Fruit fly (Drosophila melanogaster) whole organism, embryonic: Measurements from ENCODE around the gene CG3777.

Experiments used
- Aef1 ChIP-seq: fragments of 200-800 bp; sonication (Bioruptor generic); IDR thresholded peaks from 3 replicates; pipeline ENCODE4 v1.3.6; 2022; ENCODE audit warnings: missing biosample characterization, missing genetic modification characterization
- Asciz ChIP-seq: fragments of 200-800 bp; sonication (Bioruptor generic); optimal IDR thresholded peaks from 2 replicates; lab custom pipeline; 2017; ENCODE audit warnings: missing biosample characterization, mild to moderate bottlenecking, missing genetic modification characterization, missing genetic modification reagents
- Atf3 ChIP-seq: fragments of 200-800 bp; sonication (Bioruptor generic); optimal IDR thresholded peaks from 3 replicates; lab custom pipeline; 2016; ENCODE audit warnings: missing biosample characterization, missing genetic modification characterization
- CG10565 ChIP-seq: fragments of 200-800 bp; sonication (Bioruptor generic); optimal IDR thresholded peaks from 3 replicates; lab custom pipeline; 2016; ENCODE audit warnings: missing biosample characterization, mild to moderate bottlenecking, missing genetic modification characterization
- CG11398 ChIP-seq: fragments of 200-800 bp; sonication (Bioruptor generic); optimal IDR thresholded peaks from 2 replicates; lab custom pipeline; 2016; ENCODE audit warnings: missing biosample characterization, missing genetic modification characterization
- CG11504 ChIP-seq: fragments of 200-800 bp; sonication (Bioruptor generic); optimal IDR thresholded peaks from 3 replicates; lab custom pipeline; 2019; ENCODE audit warnings: missing biosample characterization, mild to moderate bottlenecking, missing genetic modification characterization, moderate library complexity
- CG11695 ChIP-seq: fragments of 200-800 bp; sonication (Bioruptor generic); IDR thresholded peaks from 3 replicates; pipeline ENCODE4 v1.3.6; 2022; ENCODE audit warnings: missing biosample characterization, missing genetic modification characterization
- CG12071 ChIP-seq: fragments of 200-800 bp; sonication (Bioruptor generic); optimal IDR thresholded peaks from 3 replicates; lab custom pipeline; 2018; ENCODE audit warnings: missing biosample characterization, mild to moderate bottlenecking, missing genetic modification characterization
- CG13287 ChIP-seq: fragments of 200-800 bp; sonication (Bioruptor generic); IDR thresholded peaks from 2 replicates; pipeline ENCODE4 v1.3.6; 2022; ENCODE audit warnings: missing biosample characterization, missing genetic modification characterization; ENCODE audit not compliant: partially characterized antibody
- CG13424 ChIP-seq: fragments of 200-800 bp; sonication (Bioruptor generic); optimal IDR thresholded peaks from 2 replicates; lab custom pipeline; 2019; ENCODE audit warnings: missing biosample characterization, mild to moderate bottlenecking, missing genetic modification characterization, moderate library complexity
- CG15269 ChIP-seq: fragments of 200-800 bp; sonication (Bioruptor generic); optimal IDR thresholded peaks from 2 replicates; lab custom pipeline; 2018; ENCODE audit warnings: missing biosample characterization, mild to moderate bottlenecking, missing genetic modification characterization, moderate library complexity
- CG2202 ChIP-seq: fragments of 200-800 bp; sonication (Bioruptor generic); optimal IDR thresholded peaks from 2 replicates; lab custom pipeline; 2018; ENCODE audit warnings: missing biosample characterization, mild to moderate bottlenecking, missing genetic modification characterization
- CG31388 ChIP-seq: fragments of 200-800 bp; sonication (Bioruptor generic); optimal IDR thresholded peaks from 2 replicates; lab custom pipeline; 2016; ENCODE audit warnings: missing biosample characterization, missing genetic modification characterization
- CG3281 ChIP-seq: fragments of 200-800 bp; sonication (Bioruptor generic); optimal IDR thresholded peaks from 3 replicates; lab custom pipeline; 2017; ENCODE audit warnings: missing biosample characterization, mild to moderate bottlenecking, missing genetic modification characterization
- CG34376 ChIP-seq: fragments of 200-800 bp; sonication (Bioruptor generic); optimal IDR thresholded peaks from 2 replicates; lab custom pipeline; 2018; ENCODE audit warnings: missing biosample characterization, mild to moderate bottlenecking, missing genetic modification characterization
- CG4854 ChIP-seq: fragments of 200-800 bp; sonication (Bioruptor generic); optimal IDR thresholded peaks from 2 replicates; lab custom pipeline; 2016; ENCODE audit warnings: missing biosample characterization, missing genetic modification characterization, inconsistent platforms
- CG6689 ChIP-seq: fragments of 200-800 bp; sonication (Bioruptor generic); IDR thresholded peaks from 2 replicates; pipeline ENCODE4 v1.3.6; 2022; ENCODE audit warnings: missing biosample characterization, missing genetic modification characterization
- CG7839 ChIP-seq: fragments of 200-800 bp; sonication (Bioruptor generic); optimal IDR thresholded peaks from 3 replicates; lab custom pipeline; 2018; ENCODE audit warnings: missing biosample characterization, mild to moderate bottlenecking, missing genetic modification characterization, moderate library complexity
- CG8388 ChIP-seq: fragments of 200-800 bp; sonication (Bioruptor generic); optimal IDR thresholded peaks from 2 replicates; lab custom pipeline; 2019; ENCODE audit warnings: missing biosample characterization, mild to moderate bottlenecking, missing genetic modification characterization, moderate library complexity
- CG9609 ChIP-seq: fragments of 200-800 bp; sonication (Bioruptor generic); optimal IDR thresholded peaks from 3 replicates; lab custom pipeline; 2016; ENCODE audit warnings: missing biosample characterization, missing genetic modification characterization
- Camta ChIP-seq: fragments of 200-800 bp; sonication (Bioruptor generic); optimal IDR thresholded peaks from 2 replicates; lab custom pipeline; 2016; ENCODE audit warnings: missing biosample characterization, missing genetic modification characterization
- CoRest ChIP-seq: fragments of 200-800 bp; sonication (Bioruptor generic); optimal IDR thresholded peaks from 3 replicates; lab custom pipeline; 2018; ENCODE audit warnings: missing biosample characterization, mild to moderate bottlenecking, missing genetic modification characterization, moderate library complexity
- D19B ChIP-seq: fragments of 200-800 bp; sonication (Bioruptor generic); optimal IDR thresholded peaks from 2 replicates; lab custom pipeline; 2017; ENCODE audit warnings: missing biosample characterization, mild to moderate bottlenecking, missing genetic modification characterization
- Deaf1 ChIP-seq: fragments of 200-800 bp; optimal IDR thresholded peaks from 3 replicates; lab custom pipeline; 2019; ENCODE audit warnings: missing biosample characterization, mild to moderate bottlenecking, missing genetic modification characterization, moderate library complexity
- Fer1 ChIP-seq: fragments of 200-800 bp; sonication (Bioruptor generic); optimal IDR thresholded peaks from 2 replicates; lab custom pipeline; 2017; ENCODE audit warnings: missing biosample characterization, mild to moderate bottlenecking, missing genetic modification characterization
- HmgZ ChIP-seq: fragments of 200-800 bp; sonication (Bioruptor generic); optimal IDR thresholded peaks from 2 replicates; lab custom pipeline; 2018; ENCODE audit warnings: missing biosample characterization, mild to moderate bottlenecking, missing genetic modification characterization
- Ravus ChIP-seq: fragments of 200-800 bp; sonication (Bioruptor generic); IDR thresholded peaks from 2 replicates; pipeline ENCODE4 v1.3.6; 2022; ENCODE audit warnings: missing biosample characterization, missing genetic modification characterization
- Sry-δ ChIP-seq: fragments of 200-800 bp; sonication (Bioruptor generic); optimal IDR thresholded peaks from 2 replicates; lab custom pipeline; 2016; ENCODE audit warnings: missing biosample characterization, missing genetic modification characterization
- TFAM ChIP-seq: fragments of 200-800 bp; sonication (Bioruptor generic); optimal IDR thresholded peaks from 2 replicates; lab custom pipeline; 2017; ENCODE audit warnings: missing biosample characterization, missing genetic modification characterization, inconsistent platforms
- Usf ChIP-seq: fragments of 200-800 bp; sonication (Bioruptor generic); optimal IDR thresholded peaks from 2 replicates; lab custom pipeline; 2017; ENCODE audit warnings: missing genotype, missing biosample characterization, missing genetic modification characterization
- amos ChIP-seq: fragments of 200-800 bp; sonication (Bioruptor generic); IDR thresholded peaks from 2 replicates; pipeline ENCODE4 v1.3.6; 2022; ENCODE audit warnings: missing biosample characterization, missing genetic modification characterization; ENCODE audit not compliant: partially characterized antibody
- chif ChIP-seq, 2 experiments: fragments of 200-800 bp; sonication (Bioruptor generic); optimal IDR thresholded peaks; 3 replicates each; lab custom pipeline; 2016; ENCODE audit warnings: missing biosample characterization in 2 of 2, missing genetic modification characterization in 2 of 2
- chinmo ChIP-seq: fragments of 200-800 bp; sonication (Bioruptor generic); IDR thresholded peaks from 4 replicates; pipeline ENCODE4 v1.3.6; 2022; ENCODE audit warnings: missing biosample characterization, missing genetic modification characterization; ENCODE audit not compliant: partially characterized antibody
- dati ChIP-seq: fragments of 200-800 bp; sonication (Bioruptor generic); IDR thresholded peaks from 2 replicates; pipeline ENCODE4 v1.3.6; 2022; ENCODE audit warnings: missing biosample characterization, missing genetic modification characterization
- dpn ChIP-seq, 2 experiments: fragments of 200-800 bp; sonication (Bioruptor generic); optimal IDR thresholded peaks; 3 replicates each; lab custom pipeline; 2016; ENCODE audit warnings: missing biosample characterization in 2 of 2, missing genetic modification characterization in 2 of 2
- esg ChIP-seq: fragments of 200-800 bp; sonication (Bioruptor generic); conservative IDR thresholded peaks from 2 replicates; pipeline ENCODE4 v1.3.6; 2022; ENCODE audit warnings: missing biosample characterization, missing genetic modification characterization
- fd64A ChIP-seq: fragments of 200-800 bp; sonication (Bioruptor generic); optimal IDR thresholded peaks from 3 replicates; lab custom pipeline; 2018; ENCODE audit warnings: missing biosample characterization, mild to moderate bottlenecking, missing genetic modification characterization
- ftz-f1 ChIP-seq: fragments of 200-800 bp; sonication (Bioruptor generic); optimal IDR thresholded peaks from 2 replicates; lab custom pipeline; 2016; ENCODE audit warnings: missing biosample characterization, missing genetic modification characterization
- gcm ChIP-seq: fragments of 200-800 bp; sonication (Bioruptor generic); optimal IDR thresholded peaks from 2 replicates; lab custom pipeline; 2019; ENCODE audit warnings: missing biosample characterization, mild to moderate bottlenecking, missing genetic modification characterization, moderate library complexity
- grau ChIP-seq: fragments of 200-800 bp; optimal IDR thresholded peaks from 3 replicates; lab custom pipeline; 2019; ENCODE audit warnings: missing biosample characterization, mild to moderate bottlenecking, missing genetic modification characterization, moderate library complexity
- gsb-n ChIP-seq: fragments of 200-800 bp; sonication (Bioruptor generic); optimal IDR thresholded peaks from 3 replicates; lab custom pipeline; 2018; ENCODE audit warnings: missing biosample characterization, mild to moderate bottlenecking, missing genetic modification characterization
- lilli ChIP-seq: fragments of 200-800 bp; sonication (Bioruptor generic); optimal IDR thresholded peaks from 3 replicates; lab custom pipeline; 2016; ENCODE audit warnings: missing biosample characterization, missing genetic modification characterization
- scrt ChIP-seq: fragments of 200-800 bp; sonication (Bioruptor generic); optimal IDR thresholded peaks from 2 replicates; lab custom pipeline; 2018; ENCODE audit warnings: missing biosample characterization, mild to moderate bottlenecking, missing genetic modification characterization, moderate library complexity
- sens ChIP-seq: fragments of 200-800 bp; sonication (Bioruptor generic); peaks from one replicate; lab custom pipeline; 2016; ENCODE audit warnings: missing biosample characterization, missing genetic modification characterization
- slbo ChIP-seq: fragments of 200-800 bp; sonication (Bioruptor generic); IDR thresholded peaks from 2 replicates; pipeline ENCODE4 v1.3.6; 2022; ENCODE audit warnings: missing biosample characterization, missing genetic modification characterization
- stwl ChIP-seq: fragments of 200-800 bp; sonication (Bioruptor generic); optimal IDR thresholded peaks from 3 replicates; lab custom pipeline; 2018; ENCODE audit warnings: missing biosample characterization, mild to moderate bottlenecking, missing genetic modification characterization, moderate library complexity
- twi ChIP-seq: fragments of 200-800 bp; optimal IDR thresholded peaks from 2 replicates; lab custom pipeline; 2019; ENCODE audit warnings: missing biosample characterization, mild to moderate bottlenecking, missing genetic modification characterization, moderate library complexity
- unpg ChIP-seq: fragments of 200-800 bp; sonication (Bioruptor generic); optimal IDR thresholded peaks from 3 replicates; lab custom pipeline; 2018; ENCODE audit warnings: missing biosample characterization, mild to moderate bottlenecking, missing genetic modification characterization, moderate library complexity
- vfl ChIP-seq: fragments of 200-800 bp; sonication (Bioruptor generic); optimal IDR thresholded peaks from 2 replicates; lab custom pipeline; 2016; ENCODE audit warnings: missing biosample characterization, missing genetic modification characterization
- wek ChIP-seq: fragments of 200-800 bp; sonication (Bioruptor generic); optimal IDR thresholded peaks from 3 replicates; lab custom pipeline; 2018; ENCODE audit warnings: missing biosample characterization, mild to moderate bottlenecking, missing genetic modification characterization, moderate library complexity
- zfh1 ChIP-seq: fragments of 200-800 bp; sonication (Bioruptor generic); IDR thresholded peaks from 3 replicates; pipeline ENCODE4 v1.3.6; 2022; ENCODE audit warnings: missing biosample characterization, missing genetic modification characterization

Gene CG3777

dm6 chrX:345246-345645 is 65.7 kb downstream of the CG3777 start (continued):
- TF ChIP-seq CG8388 (GFP tag; lab: Kevin White, UChicago) = peak; percentile 11
- TF ChIP-seq CG2202 (tag; lab: Kevin White, UChicago) = no peak
- no peak for TF ChIP-seq Asciz (GFP tag; lab: Kevin White, UChicago)
- no peak for TF ChIP-seq gcm (GFP tag; lab: Kevin White, UChicago)
- no peak for TF ChIP-seq twi (tag; lab: Kevin White, UChicago)
- no peak for TF ChIP-seq Atf3 (GFP tag; lab: Kevin White, UChicago)
- no peak for TF ChIP-seq fd64A (GFP tag; lab: Kevin White, UChicago)
- peak; percentile 27 for TF ChIP-seq Fer1
- no peak for TF ChIP-seq vfl
- no peak for TF ChIP-seq CG10565 (GFP tag; lab: Kevin White, UChicago)
- no peak for TF ChIP-seq wek (GFP tag; lab: Kevin White, UChicago)
- TF ChIP-seq slbo (GFP tag; lab: Robert Waterston, UW) = peak; percentile 34; the same call in 1 of the 2 replicates
- TF ChIP-seq ftz-f1 (GFP tag; lab: Kevin White, UChicago) = no peak
- TF ChIP-seq CG7839 = peak; percentile 41
- peak; percentile 41 for TF ChIP-seq CG13424 (tag; lab: Kevin White, UChicago)
- no peak for TF ChIP-seq Sry-δ (GFP tag; lab: Kevin White, UChicago)
- TF ChIP-seq CG11398 = no peak
- TF ChIP-seq CG34376 = no peak
- peak; percentile 44 for TF ChIP-seq CG11504
- no peak for TF ChIP-seq Usf (GFP tag; lab: Kevin White, UChicago)
- peak; percentile 34 for TF ChIP-seq CG3281 (GFP tag; lab: Kevin White, UChicago)
- no peak for TF ChIP-seq HmgZ (tag; lab: Kevin White, UChicago)
- TF ChIP-seq unpg (GFP tag; lab: Kevin White, UChicago) = peak; percentile 41
- TF ChIP-seq dati (GFP tag; lab: Robert Waterston, UW) = no peak
- 0 out of 2 replicates have a peak, but pooled peaks have one; percentile 16 for TF ChIP-seq CG6689
- peak; percentile 19 to 28 for TF ChIP-seq dpn (GFP tag; optimal IDR thresholded peaks at IDR 0.05; lab: Kevin White, UChicago)
- TF ChIP-seq grau (tag; lab: Kevin White, UChicago) = peak; percentile 20
- no peak for TF ChIP-seq Deaf1 (tag; lab: Kevin White, UChicago)
- no peak for TF ChIP-seq CG13287 (GFP tag; lab: Robert Waterston, UW)
- peak; percentile 37 for TF ChIP-seq CG15269 (tag; lab: Kevin White, UChicago)
- TF ChIP-seq esg (GFP tag; lab: Robert Waterston, UW) = no peak
- peak in 1 of 2 experiments; percentile 0 for TF ChIP-seq chif (GFP tag; optimal IDR thresholded peaks at IDR 0.05; lab: Kevin White, UChicago)
- TF ChIP-seq stwl (tag; lab: Kevin White, UChicago) = no peak
- TF ChIP-seq CG31388 (GFP tag; lab: Kevin White, UChicago) = no peak
- no peak for TF ChIP-seq chinmo
- TF ChIP-seq scrt (GFP tag; lab: Kevin White, UChicago) = no peak
- no peak for TF ChIP-seq amos (GFP tag; lab: Robert Waterston, UW)
- peak; percentile 8 for TF ChIP-seq lilli (GFP tag; lab: Kevin White, UChicago)
- peak; percentile 83 for TF ChIP-seq sens (GFP tag; lab: Kevin White, UChicago)
- no peak for TF ChIP-seq Aef1 (GFP tag; lab: Robert Waterston, UW)
- TF ChIP-seq CG11695 (GFP tag; lab: Robert Waterston, UW) = 0 out of 3 replicates have a peak, but pooled peaks have one; percentile 13
- no peak for TF ChIP-seq zfh1 (GFP tag; lab: Robert Waterston, UW)
- TF ChIP-seq CG12071 (GFP tag; lab: Kevin White, UChicago) = no peak
- TF ChIP-seq Camta (GFP tag; lab: Kevin White, UChicago) = no peak
- no peak for TF ChIP-seq CG4854 (GFP tag; lab: Kevin White, UChicago)
- TF ChIP-seq CG9609 (GFP tag; lab: Kevin White, UChicago) = no peak
- no peak for TF ChIP-seq Ravus (GFP tag; lab: Robert Waterston, UW)
- TF ChIP-seq CoRest (tag; lab: Kevin White, UChicago) = no peak
- no peak for TF ChIP-seq TFAM (GFP tag; lab: Kevin White, UChicago)
- TF ChIP-seq gsb-n (tag; lab: Kevin White, UChicago) = no peak
- no peak for TF ChIP-seq D19B (GFP tag; lab: Kevin White, UChicago)
